Worm (Caenorhabditis elegans): ENCODE results near the gene C55C3.7.

C55C3.7 gene

DNA sequence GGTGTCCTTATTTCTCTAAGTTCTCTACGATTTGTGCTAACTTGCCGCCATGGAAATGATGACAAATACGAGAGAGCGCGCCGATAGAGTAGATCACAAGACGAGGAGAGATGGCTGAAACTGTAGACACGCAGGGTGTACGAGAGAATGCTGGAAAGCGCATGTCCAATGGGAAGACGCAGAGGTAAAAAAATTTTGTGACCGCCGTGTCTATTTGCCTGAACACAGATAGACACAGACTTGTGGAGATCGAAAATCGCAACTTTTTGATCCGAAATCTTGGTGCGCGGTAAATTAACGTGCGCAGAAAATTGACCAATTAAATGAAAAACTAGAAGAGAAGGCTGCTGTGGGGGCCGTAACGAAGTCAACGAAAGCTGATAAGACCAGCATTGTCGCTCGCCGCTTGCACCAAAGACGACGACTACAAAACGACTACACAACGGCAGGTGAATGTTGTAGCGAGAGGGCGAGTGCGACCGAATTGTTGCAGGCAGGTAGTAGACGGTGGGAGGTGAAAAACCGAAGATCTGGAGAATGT, 25.3 kb downstream of the C55C3.7 start (continued):
- TF ChIP-seq fos-1 (tag; optimal IDR thresholded peaks at IDR 0.05) (no peak), ces-1 (GFP tag; optimal IDR thresholded peaks at IDR 0.05) (no peak), F10B5.3 (tag; optimal IDR thresholded peaks at IDR 0.05) (no peak), D1046.2 (GFP tag; IDR thresholded peaks at IDR 0.05) (no peak), F49E8.2 (tag; optimal IDR thresholded peaks at IDR 0.05; ENCODE audit: borderline replicate concordance) (no peak), mdt-29 (GFP tag; IDR thresholded peaks at IDR 0.05) (no peak), snpc-1.2 (GFP tag; IDR thresholded peaks at IDR 0.05) (no peak), ztf-11 (tag; optimal IDR thresholded peaks at IDR 0.05) (no peak), ceh-32 (tag; optimal IDR thresholded peaks at IDR 0.05; ENCODE audit: poor library complexity) (no peak), gei-8 (GFP tag; optimal IDR thresholded peaks at IDR 0.05) (peak; percentile 12), nhr-11 (tag; optimal IDR thresholded peaks at IDR 0.05) (peak; percentile 84), nhr-237 (tag; optimal IDR thresholded peaks at IDR 0.05) (no peak), mxl-2 (GFP tag; conservative IDR thresholded peaks at IDR 0.05) (no peak), spr-3 (GFP tag; optimal IDR thresholded peaks at IDR 0.05) (no peak), lin-38 (GFP tag; IDR thresholded peaks at IDR 0.05) (peak; percentile 42; the same call in 1 of the 2 replicates), F26F4.8 (GFP tag; conservative IDR thresholded peaks at IDR 0.05) (no peak), nhr-111 (GFP tag; optimal IDR thresholded peaks at IDR 0.05) (no peak), nhr-102 (tag; optimal IDR thresholded peaks at IDR 0.05) (peak; percentile 87), Y5F2A.4 (GFP tag; optimal IDR thresholded peaks at IDR 0.05) (no peak), ceh-20 (GFP tag; IDR thresholded peaks at IDR 0.05) (0 out of 2 replicates have a peak, but pooled peaks have one; percentile 23), rbr-2 (tag; optimal IDR thresholded peaks at IDR 0.05) (peak; percentile 42), attf-4 (tag; optimal IDR thresholded peaks at IDR 0.05) (no peak), ceh-82 (tag; optimal IDR thresholded peaks at IDR 0.05) (no peak), saeg-2 (GFP tag; IDR thresholded peaks at IDR 0.05) (no peak), sdz-12 (GFP tag; optimal IDR thresholded peaks at IDR 0.05) (no peak), ztf-7 (tag; optimal IDR thresholded peaks at IDR 0.05) (no peak), cey-2 (tag; optimal IDR thresholded peaks at IDR 0.05; ENCODE audit: borderline replicate concordance, insufficient read depth) (no peak), ctbp-1 (GFP tag; IDR thresholded peaks at IDR 0.05) (no peak), daf-16 (GFP tag; optimal IDR thresholded peaks at IDR 0.05) (no peak), daf-16 (tag; optimal IDR thresholded peaks at IDR 0.05) (peak; percentile 5), spr-1 (tag; optimal IDR thresholded peaks at IDR 0.05) (peak; percentile 46), vab-7 (GFP tag; IDR thresholded peaks at IDR 0.05) (no peak), dpl-1 (GFP tag; optimal IDR thresholded peaks at IDR 0.05) (peak; percentile 60), egl-43 (GFP tag; IDR thresholded peaks at IDR 0.05) (no peak), zip-2 (tag; optimal IDR thresholded peaks at IDR 0.05) (no peak), hif-1 (tag; optimal IDR thresholded peaks at IDR 0.05) (peak in 1 of 2 experiments; percentile 85), Y48G9A.11 (GFP tag; IDR thresholded peaks at IDR 0.05) (no peak), unc-130 (GFP tag; optimal IDR thresholded peaks at IDR 0.05) (no peak), nhr-6 (tag; optimal IDR thresholded peaks at IDR 0.05) (no peak), lin-29 (GFP tag; IDR thresholded peaks at IDR 0.05) (no peak), duxl-1 (tag; optimal IDR thresholded peaks at IDR 0.05; ENCODE audit: poor library complexity) (peak; percentile 31), Y75B8A.6 (GFP tag; IDR thresholded peaks at IDR 0.05) (no peak), daf-8 (GFP tag; IDR thresholded peaks at IDR 0.05) (no peak), zfp-2 (tag; optimal IDR thresholded peaks at IDR 0.05) (no peak), fkh-10 (GFP tag; optimal IDR thresholded peaks at IDR 0.05) (no peak), nhr-41 (GFP tag; IDR thresholded peaks at IDR 0.05) (no peak), nhr-76 (tag; optimal IDR thresholded peaks at IDR 0.05) (peak; percentile 1), egl-27 (tag; optimal IDR thresholded peaks at IDR 0.05) (no peak), dve-1 (tag; optimal IDR thresholded peaks at IDR 0.05; ENCODE audit: insufficient read depth) (peak; percentile 82), lsy-2 (tag; optimal IDR thresholded peaks at IDR 0.05) (peak; percentile 5 to 58), nhr-25 (tag; optimal IDR thresholded peaks at IDR 0.05; ENCODE audit: borderline replicate concordance, insufficient read depth) (peak; percentile 74)

Data from whole organism, L4 larva.